Fruit fly (Drosophila melanogaster) whole organism, adult: ENCODE measurements around the gene RpL21.

Experiments used
- CG11617 ChIP-seq: fragments of 200-800 bp; sonication (Bioruptor generic); optimal IDR thresholded peaks from 2 replicates; lab custom pipeline; 2017; ENCODE audit warnings: mild to moderate bottlenecking, missing biosample characterization, missing genetic modification reagents, missing genetic modification characterization
- CG12768 ChIP-seq: fragments of 200-800 bp; sonication (Bioruptor generic); optimal IDR thresholded peaks from 2 replicates; lab custom pipeline; 2017; ENCODE audit warnings: missing biosample characterization, missing genetic modification characterization, mild to moderate bottlenecking, moderate library complexity, missing genetic modification reagents
- CG14711 ChIP-seq: fragments of 200-800 bp; sonication (Bioruptor generic); optimal IDR thresholded peaks from 2 replicates; lab custom pipeline; 2018; ENCODE audit warnings: missing biosample characterization, mild to moderate bottlenecking, missing genetic modification characterization, moderate library complexity
- CG1620 ChIP-seq: fragments of 200-800 bp; sonication (Bioruptor generic); optimal IDR thresholded peaks from 2 replicates; lab custom pipeline; 2016; ENCODE audit warnings: missing biosample characterization, missing genetic modification characterization
- CG33017 ChIP-seq: fragments of 200-800 bp; sonication (Bioruptor generic); optimal IDR thresholded peaks from 2 replicates; lab custom pipeline; 2018; ENCODE audit warnings: missing biosample characterization, mild to moderate bottlenecking, missing genetic modification characterization, moderate library complexity
- CG5204 ChIP-seq: fragments of 200-800 bp; sonication (Bioruptor generic); optimal IDR thresholded peaks from 2 replicates; lab custom pipeline; 2016; ENCODE audit warnings: missing biosample characterization, missing genetic modification characterization
- CG7045 ChIP-seq: fragments of 200-800 bp; sonication (Bioruptor generic); optimal IDR thresholded peaks from 2 replicates; lab custom pipeline; 2017; ENCODE audit warnings: missing biosample characterization, mild to moderate bottlenecking, missing genetic modification characterization
- CG7101 ChIP-seq: fragments of 200-800 bp; sonication (Bioruptor generic); optimal IDR thresholded peaks from 2 replicates; lab custom pipeline; 2018; ENCODE audit warnings: missing biosample characterization, mild to moderate bottlenecking, missing genetic modification characterization, moderate library complexity
- Clk ChIP-seq: fragments of 200-800 bp; sonication (Bioruptor generic); optimal IDR thresholded peaks from 2 replicates; lab custom pipeline; 2017; ENCODE audit warnings: missing biosample characterization, missing genetic modification characterization
- Crg-1 ChIP-seq: fragments of 200-800 bp; sonication (Bioruptor generic); optimal IDR thresholded peaks from 2 replicates; lab custom pipeline; 2016; ENCODE audit warnings: missing biosample characterization, missing genetic modification characterization
- Hr96 ChIP-seq: fragments of 200-800 bp; sonication (Bioruptor generic); optimal IDR thresholded peaks from 2 replicates; lab custom pipeline; 2016; ENCODE audit warnings: missing biosample characterization, missing genetic modification characterization
- Mnt ChIP-seq: fragments of 200-800 bp; sonication (Bioruptor generic); optimal IDR thresholded peaks from 2 replicates; lab custom pipeline; 2016; ENCODE audit warnings: missing biosample characterization, mild to moderate bottlenecking, missing genetic modification characterization
- bab1 ChIP-seq: fragments of 200-800 bp; sonication (Bioruptor generic); optimal IDR thresholded peaks from 3 replicates; lab custom pipeline; 2019; ENCODE audit warnings: missing biosample characterization, mild to moderate bottlenecking, missing genetic modification characterization, moderate library complexity
- cic ChIP-seq: fragments of 200-800 bp; sonication (Bioruptor generic); optimal IDR thresholded peaks from 2 replicates; lab custom pipeline; 2017; ENCODE audit warnings: missing biosample characterization, mild to moderate bottlenecking, missing genetic modification characterization, moderate library complexity
- cnc ChIP-seq, 2 experiments: fragments of >200 bp; optimal IDR thresholded peaks; 2 replicates each; lab custom pipeline; 2017
- kay ChIP-seq: fragments of 200-800 bp; sonication (Bioruptor generic); peaks from one replicate; lab custom pipeline; 2016; ENCODE audit warnings: missing biosample characterization, missing genetic modification characterization, borderline replicate concordance
- ovo ChIP-seq: fragments of 200-800 bp; sonication (Bioruptor generic); optimal IDR thresholded peaks from 2 replicates; lab custom pipeline; 2016; ENCODE audit warnings: missing biosample characterization, missing genetic modification characterization
- pad ChIP-seq: fragments of 200-800 bp; sonication (Bioruptor generic); optimal IDR thresholded peaks from 3 replicates; lab custom pipeline; 2017; ENCODE audit warnings: missing biosample characterization, missing genetic modification characterization, mild to moderate bottlenecking, moderate library complexity, missing genetic modification reagents
- tj ChIP-seq: fragments of 200-800 bp; sonication (Bioruptor generic); optimal IDR thresholded peaks from 3 replicates; lab custom pipeline; 2017; ENCODE audit warnings: missing biosample characterization, mild to moderate bottlenecking, missing genetic modification characterization, moderate library complexity
- toe ChIP-seq: fragments of 200-800 bp; sonication (Bioruptor generic); optimal IDR thresholded peaks from 2 replicates; lab custom pipeline; 2016; ENCODE audit warnings: missing biosample characterization, missing genetic modification characterization

Gene RpL21

DNA sequence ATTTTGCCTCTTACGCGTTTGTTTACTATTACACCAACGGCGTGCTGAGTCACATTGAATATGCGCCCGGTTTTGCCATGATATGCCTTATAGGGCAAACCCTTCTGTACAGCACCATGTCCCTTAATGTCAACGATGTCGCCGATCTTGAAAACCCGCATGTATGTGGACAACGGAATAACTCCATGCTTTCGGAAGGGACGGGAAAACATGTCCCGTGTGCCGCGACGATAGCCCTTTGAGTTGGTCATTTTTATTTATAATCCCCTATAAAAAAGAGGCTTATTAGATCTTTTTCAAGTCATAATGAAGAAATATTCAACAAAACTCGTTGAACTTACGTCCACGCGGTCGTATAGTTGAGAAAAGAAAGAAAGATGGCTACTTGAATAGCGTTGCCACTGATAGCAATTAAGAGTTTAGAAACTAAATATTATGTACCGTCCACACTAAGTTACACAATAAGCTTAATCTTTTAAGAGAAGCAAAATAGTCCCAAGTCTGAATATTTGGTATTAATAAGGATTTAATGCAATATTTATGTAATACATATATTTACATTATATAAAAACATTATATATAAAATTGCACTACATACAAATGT, at the start of gene RpL21:
TSS of gene RpL21 (minus strand) at position 421 of the 604 bp plus-strand sequence.
- TF ChIP-seq Mnt (GFP tag; lab: Kevin White, UChicago): peak; percentile 46
- no peak for TF ChIP-seq tj (GFP tag; lab: Kevin White, UChicago)
- no peak for TF ChIP-seq CG11617 (GFP tag; lab: Kevin White, UChicago)
- no peak for TF ChIP-seq Crg-1 (GFP tag; lab: Kevin White, UChicago)
- no peak for TF ChIP-seq pad (GFP tag; lab: Kevin White, UChicago)

DNA sequence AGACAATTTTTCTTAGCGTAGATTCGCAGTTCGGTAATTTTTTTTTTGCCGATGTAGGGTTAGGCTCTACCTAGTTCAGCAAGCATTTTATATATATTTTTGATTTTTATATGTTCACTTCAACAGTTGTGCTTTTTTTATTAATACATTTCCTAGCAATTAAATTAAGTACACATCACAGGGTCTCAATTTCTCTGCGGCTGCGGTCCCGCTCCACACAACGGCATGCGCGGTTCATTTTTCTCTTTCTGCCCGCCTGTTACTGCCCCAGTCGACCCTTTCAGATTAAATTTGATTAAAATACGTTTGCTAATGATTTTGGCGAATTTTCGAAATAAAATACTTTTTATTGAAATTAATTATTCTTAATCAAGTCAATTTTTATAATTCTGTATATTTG, 45.1 kb upstream of the RpL21 start:
- TF ChIP-seq Crg-1 (GFP tag; lab: Kevin White, UChicago): no peak
- no peak for TF ChIP-seq CG1620 (GFP tag; lab: Kevin White, UChicago)
- no peak for TF ChIP-seq bab1
- no peak for TF ChIP-seq cnc (optimal IDR thresholded peaks at IDR 0.05; lab: Kevin White, UChicago)
- no peak for TF ChIP-seq Mnt (GFP tag; lab: Kevin White, UChicago)
- TF ChIP-seq CG33017 (tag; lab: Kevin White, UChicago): no peak
- no peak for TF ChIP-seq CG5204 (GFP tag; lab: Kevin White, UChicago)
- TF ChIP-seq CG14711 (tag; lab: Kevin White, UChicago): no peak
- TF ChIP-seq Hr96 (GFP tag; lab: Kevin White, UChicago): no peak
- TF ChIP-seq Clk (GFP tag; lab: Kevin White, UChicago): no peak
- no peak for TF ChIP-seq cic
- no peak for TF ChIP-seq ovo
- TF ChIP-seq CG7101 (tag; lab: Kevin White, UChicago): no peak
- no peak for TF ChIP-seq toe
- TF ChIP-seq pad (GFP tag; lab: Kevin White, UChicago): no peak

DNA sequence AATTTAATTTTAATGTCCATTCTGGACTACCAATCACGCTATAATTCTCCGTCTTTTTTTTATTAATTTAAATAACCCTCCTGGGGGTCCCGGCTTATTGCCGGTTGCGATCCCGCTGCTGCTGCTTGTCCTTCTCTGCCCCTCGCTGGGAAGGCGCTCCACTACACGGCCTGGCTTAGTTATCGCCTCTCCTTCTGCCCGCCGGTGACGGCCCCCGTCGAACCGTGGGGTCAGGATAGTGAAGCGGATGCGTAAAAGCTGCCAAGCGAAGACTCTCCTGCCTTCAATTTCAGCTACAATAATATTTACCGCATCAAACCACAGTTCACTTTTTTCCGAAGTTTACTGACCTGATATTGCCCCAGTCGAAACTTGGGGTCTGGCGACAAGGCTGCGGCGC, 34.2 kb upstream of the RpL21 start:
- TF ChIP-seq Clk (GFP tag; lab: Kevin White, UChicago) (no peak), CG12768 (GFP tag; lab: Kevin White, UChicago) (no peak), CG7101 (tag; lab: Kevin White, UChicago) (no peak), Hr96 (GFP tag; lab: Kevin White, UChicago) (no peak), tj (GFP tag; lab: Kevin White, UChicago) (no peak), cnc (optimal IDR thresholded peaks at IDR 0.05; lab: Kevin White, UChicago) (no peak), cic (no peak), CG14711 (tag; lab: Kevin White, UChicago) (no peak), kay (no peak), CG11617 (GFP tag; lab: Kevin White, UChicago) (no peak), ovo (no peak)

DNA sequence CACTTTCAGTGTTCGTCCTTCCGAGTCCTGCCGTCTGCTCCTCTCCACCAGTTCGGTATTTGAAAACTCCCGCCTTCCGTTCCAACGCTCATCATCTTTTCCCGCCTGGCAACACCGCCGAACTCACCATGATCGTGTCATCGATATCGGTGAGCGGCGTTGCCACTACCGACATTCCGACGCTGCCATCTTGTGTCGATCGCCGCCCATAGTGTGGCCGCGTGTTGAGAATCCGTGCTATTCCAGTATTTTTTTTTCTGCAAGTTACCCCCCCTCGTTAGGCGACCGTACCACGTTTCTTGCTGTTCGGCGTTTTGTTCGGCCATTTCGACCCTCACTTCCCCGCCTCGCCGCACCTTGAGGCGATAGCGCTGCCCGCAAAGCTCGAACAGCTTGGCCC, 13.4 kb upstream of the RpL21 start:
- TF ChIP-seq CG12768 (GFP tag; lab: Kevin White, UChicago) (no peak), pad (GFP tag; lab: Kevin White, UChicago) (no peak), CG7101 (tag; lab: Kevin White, UChicago) (no peak)

DNA sequence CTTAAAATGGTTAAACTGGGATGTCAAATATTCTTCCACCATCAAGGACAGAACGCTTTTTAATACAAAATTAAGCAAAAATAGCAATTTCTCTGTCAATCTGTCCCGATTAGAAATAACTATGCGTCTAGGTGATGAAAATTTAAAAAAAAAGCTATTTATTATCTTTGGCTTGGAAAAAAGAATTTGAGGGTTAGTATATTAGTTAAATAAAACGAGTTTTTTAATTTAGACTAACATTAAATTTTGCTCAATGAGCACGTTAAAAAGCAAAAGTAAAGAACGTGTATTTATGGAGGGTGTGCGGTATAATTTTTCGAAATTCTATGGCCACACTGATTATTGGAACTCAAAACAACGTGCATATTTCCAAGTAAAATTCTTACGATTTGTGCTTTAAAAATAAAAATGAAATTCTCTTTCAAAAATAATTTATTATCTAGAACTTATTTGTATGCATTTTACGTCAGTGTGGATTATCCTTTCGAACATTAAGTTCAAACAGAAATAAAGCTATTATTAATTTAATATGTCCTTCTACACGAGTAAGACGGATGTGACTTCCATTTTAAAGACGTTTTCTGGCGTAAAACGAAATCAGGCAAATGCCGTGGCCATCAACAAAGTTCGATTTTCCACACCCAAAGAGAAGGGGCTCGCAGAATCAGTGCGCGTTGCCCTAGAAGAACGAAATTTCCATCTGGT, 2.0 kb upstream of the RpL21 start, which contains the start of gene Tif-IA:
TSS of gene Tif-IA (plus strand) at position 307 of the 705 bp plus-strand sequence.
- no peak for TF ChIP-seq CG1620 (GFP tag; lab: Kevin White, UChicago)
- TF ChIP-seq CG11617 (GFP tag; lab: Kevin White, UChicago): no peak
- TF ChIP-seq CG7045 (GFP tag; lab: Kevin White, UChicago): no peak
- no peak for TF ChIP-seq tj (GFP tag; lab: Kevin White, UChicago)
- TF ChIP-seq bab1: no peak

DNA sequence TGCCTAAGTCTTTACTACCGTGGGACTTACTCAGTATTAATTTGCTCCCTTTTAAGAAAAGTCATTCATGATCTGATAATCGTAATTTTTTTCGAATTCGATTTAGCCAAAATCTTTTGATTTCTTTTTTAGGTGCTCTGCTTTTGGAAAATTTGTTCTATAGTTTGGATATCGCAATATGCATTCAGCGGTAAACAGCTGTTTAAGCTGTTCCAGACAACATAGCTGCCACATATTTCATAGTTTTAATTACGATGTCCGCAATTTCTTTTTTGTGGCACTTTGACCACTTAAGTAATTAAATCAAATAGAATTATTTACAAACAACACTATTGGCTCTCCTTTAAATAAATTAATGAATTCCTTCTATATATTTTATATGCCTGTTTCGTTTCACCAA, 555 bp upstream of the RpL21 start:
- TF ChIP-seq CG33017 (tag; lab: Kevin White, UChicago) (no peak), Hr96 (GFP tag; lab: Kevin White, UChicago) (no peak), ovo (no peak), CG5204 (GFP tag; lab: Kevin White, UChicago) (no peak), CG12768 (GFP tag; lab: Kevin White, UChicago) (no peak), cnc (optimal IDR thresholded peaks at IDR 0.05; lab: Kevin White, UChicago) (no peak), cic (no peak), Clk (GFP tag; lab: Kevin White, UChicago) (no peak)

DNA sequence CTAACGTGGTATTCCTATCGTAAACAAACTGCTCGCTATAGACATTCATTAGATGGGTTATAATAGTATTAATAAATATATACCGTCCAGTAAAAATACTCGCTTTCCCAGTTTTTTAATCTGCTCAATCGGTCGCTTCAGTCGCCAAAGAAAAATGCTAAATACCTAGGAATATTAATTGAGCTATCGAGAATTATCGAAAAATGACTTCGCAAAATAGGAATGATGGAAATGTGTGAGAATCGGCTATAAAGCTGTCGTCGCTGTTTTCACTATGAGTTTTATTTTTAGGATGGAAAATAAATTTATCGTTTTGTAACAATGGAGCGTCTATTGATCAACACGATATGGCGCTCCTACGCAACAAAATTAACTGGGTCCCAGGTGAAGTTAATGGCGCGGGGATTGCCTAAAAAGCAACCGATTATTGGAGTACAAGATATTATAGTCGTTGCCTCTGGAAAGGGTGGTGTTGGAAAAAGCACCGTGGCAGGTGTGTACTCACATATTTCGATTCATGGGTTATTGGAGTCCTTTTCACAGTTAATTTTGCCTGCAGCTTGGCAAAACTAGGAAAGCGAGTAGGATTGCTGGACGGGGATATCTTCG, 8.0 kb downstream of the RpL21 start, which contains the start of gene Nubpl:
TSS of gene Nubpl (plus strand) at position 306 of the 609 bp plus-strand sequence.
- peak; percentile 19 for TF ChIP-seq bab1
- no peak for TF ChIP-seq Hr96 (GFP tag; lab: Kevin White, UChicago)
- no peak for TF ChIP-seq Mnt (GFP tag; lab: Kevin White, UChicago)
- TF ChIP-seq kay: peak; percentile 74
- TF ChIP-seq toe: no peak
